Fruit fly (Drosophila melanogaster): ENCODE data around the gene Pex1.

dm6 chr3L:14059266-14059974 is 12.3 kb upstream of the Pex1 start:
- TF ChIP-seq usp (GFP tag; optimal IDR thresholded peaks at IDR 0.05) (no peak), pan (optimal IDR thresholded peaks at IDR 0.05) (no peak), psq (optimal IDR thresholded peaks at IDR 0.05) (no peak)
